Worm (Caenorhabditis elegans) whole organism, L3 larva: Measurements from ENCODE around the gene nhr-27.

Source experiments
- R02D3.7 ChIP-seq: fragments of 150-350 bp; optimal IDR thresholded peaks from 2 replicates; lab custom pipeline; 2014; ENCODE audit warnings: missing biosample characterization, missing genetic modification characterization
- ZK546.5 ChIP-seq: sonication (generic microtip); optimal IDR thresholded peaks from 2 replicates; lab custom pipeline; 2017; ENCODE audit warnings: missing biosample characterization, missing genetic modification characterization
- ama-1 ChIP-seq: fragments of 150-350 bp; optimal IDR thresholded peaks from 2 replicates; lab custom pipeline; 2018
- ceh-16 ChIP-seq: sonication (generic microtip); optimal IDR thresholded peaks from 2 replicates; lab custom pipeline; 2017; ENCODE audit warnings: missing biosample characterization, missing genetic modification characterization
- ceh-28 ChIP-seq: fragments of 150-350 bp; optimal IDR thresholded peaks from 2 replicates; lab custom pipeline; 2014; ENCODE audit warnings: missing biosample characterization, missing genetic modification reagents, missing genetic modification characterization
- ceh-82 ChIP-seq: fragments of 150-350 bp; optimal IDR thresholded peaks from 2 replicates; lab custom pipeline; 2014; ENCODE audit warnings: missing biosample characterization, missing genetic modification characterization
- daf-12 ChIP-seq: fragments of 150-350 bp; optimal IDR thresholded peaks from 2 replicates; lab custom pipeline; 2014; ENCODE audit warnings: missing biosample characterization, missing genetic modification reagents, missing genetic modification characterization
- egl-27 ChIP-seq: sonication (generic microtip); optimal IDR thresholded peaks from 4 replicates; lab custom pipeline; 2017; ENCODE audit warnings: missing biosample characterization, missing genetic modification reagents, missing genetic modification characterization
- egl-5 ChIP-seq: fragments of 150-350 bp; optimal IDR thresholded peaks from 2 replicates; lab custom pipeline; 2017; ENCODE audit warnings: missing biosample characterization, missing genetic modification reagents, missing genetic modification characterization, inconsistent platforms
- elt-1 ChIP-seq: fragments of 150-350 bp; optimal IDR thresholded peaks from 2 replicates; lab custom pipeline; 2014; ENCODE audit warnings: missing biosample characterization, missing genetic modification characterization
- elt-2 ChIP-seq: sonication (generic microtip); optimal IDR thresholded peaks from 2 replicates; lab custom pipeline; 2016; ENCODE audit warnings: missing genetic modification reagents, mild to moderate bottlenecking, missing genetic modification characterization, missing compliant biosample characterization
- elt-3 ChIP-seq, 3 experiments: fragments of 150-350 bp in 1 of 3; sonication (generic microtip) in 2 of 3; optimal IDR thresholded peaks; 2 replicates in 2 of 3; 4 replicates in 1 of 3; lab custom pipeline; 2014 to 2017; ENCODE audit warnings: missing biosample characterization in 3 of 3, missing genetic modification characterization in 3 of 3
- fkh-2 ChIP-seq: fragments of 150-350 bp; optimal IDR thresholded peaks from 2 replicates; lab custom pipeline; 2014; ENCODE audit warnings: missing biosample characterization, missing genetic modification reagents, missing genetic modification characterization
- hmg-11 ChIP-seq: sonication (generic microtip); optimal IDR thresholded peaks from 2 replicates; lab custom pipeline; 2016; ENCODE audit warnings: missing genetic modification characterization, missing compliant biosample characterization
- jun-1 ChIP-seq: fragments of 150-350 bp; optimal IDR thresholded peaks from 2 replicates; lab custom pipeline; 2014; ENCODE audit warnings: missing biosample characterization, missing genetic modification reagents, missing genetic modification characterization
- lin-15B ChIP-seq: fragments of 150-350 bp; optimal IDR thresholded peaks from 2 replicates; lab custom pipeline; 2014; ENCODE audit warnings: missing biosample characterization, missing genetic modification characterization
- mdl-1 ChIP-seq: fragments of 150-350 bp; optimal IDR thresholded peaks from 2 replicates; lab custom pipeline; 2014; ENCODE audit warnings: missing biosample characterization, missing genetic modification characterization
- mml-1 ChIP-seq: fragments of 150-350 bp; sonication (generic microtip); optimal IDR thresholded peaks from 3 replicates; lab custom pipeline; 2014; ENCODE audit warnings: missing biosample characterization, missing genetic modification characterization
- nfya-1 ChIP-seq: sonication (generic microtip); optimal IDR thresholded peaks from 2 replicates; lab custom pipeline; 2017; ENCODE audit warnings: missing genetic modification characterization, mild to moderate bottlenecking, missing compliant biosample characterization, antibody characterized with exemption, moderate library complexity; ENCODE audit not compliant: insufficient read depth
- nhr-12 ChIP-seq: fragments of 150-350 bp; optimal IDR thresholded peaks from 2 replicates; lab custom pipeline; 2014; ENCODE audit warnings: missing biosample characterization, missing genetic modification characterization
- nhr-23 ChIP-seq: fragments of 150-350 bp; optimal IDR thresholded peaks from 2 replicates; lab custom pipeline; 2014; ENCODE audit warnings: missing biosample characterization, missing genetic modification reagents, missing genetic modification characterization
- nhr-237 ChIP-seq: fragments of 150-350 bp; optimal IDR thresholded peaks from 2 replicates; lab custom pipeline; 2014; ENCODE audit warnings: missing biosample characterization, missing genetic modification characterization
- nhr-25 ChIP-seq: sonication (generic microtip); optimal IDR thresholded peaks from 2 replicates; lab custom pipeline; 2017; ENCODE audit warnings: missing biosample characterization, missing genetic modification characterization
- nhr-28 ChIP-seq: fragments of 150-350 bp; optimal IDR thresholded peaks from 2 replicates; lab custom pipeline; 2014; ENCODE audit warnings: missing biosample characterization, missing genetic modification characterization
- nhr-43 ChIP-seq: sonication (generic microtip); optimal IDR thresholded peaks from 2 replicates; lab custom pipeline; 2016; ENCODE audit warnings: mild to moderate bottlenecking, missing genetic modification characterization, missing compliant biosample characterization; ENCODE audit not compliant: poor library complexity, severe bottlenecking
- nhr-67 ChIP-seq: fragments of 150-350 bp; optimal IDR thresholded peaks from 2 replicates; lab custom pipeline; 2014; ENCODE audit warnings: missing biosample characterization, missing genetic modification characterization
- nhr-76 ChIP-seq: fragments of 150-350 bp; sonication (generic microtip); optimal IDR thresholded peaks from 5 replicates; lab custom pipeline; 2014; ENCODE audit warnings: missing biosample characterization, missing genetic modification characterization
- nhr-77 ChIP-seq: fragments of 150-350 bp; optimal IDR thresholded peaks from 2 replicates; lab custom pipeline; 2014; ENCODE audit warnings: missing biosample characterization, missing genetic modification characterization
- pha-4 ChIP-seq: fragments of 150-350 bp; optimal IDR thresholded peaks from 2 replicates; lab custom pipeline; 2014; ENCODE audit warnings: missing biosample characterization, missing genetic modification reagents, missing genetic modification characterization
- pqm-1 ChIP-seq: fragments of 150-350 bp; optimal IDR thresholded peaks from 2 replicates; lab custom pipeline; 2017; ENCODE audit warnings: missing biosample characterization, missing genetic modification characterization, inconsistent platforms
- sea-2 ChIP-seq: fragments of 150-350 bp; sonication (generic microtip); optimal IDR thresholded peaks from 4 replicates; lab custom pipeline; 2014; ENCODE audit warnings: missing biosample characterization, missing genetic modification reagents, missing genetic modification characterization
- skn-1 ChIP-seq: fragments of 150-350 bp; optimal IDR thresholded peaks from 2 replicates; lab custom pipeline; 2014; ENCODE audit warnings: missing biosample characterization, missing genetic modification characterization
- tbx-2 ChIP-seq: sonication (generic microtip); optimal IDR thresholded peaks from 2 replicates; lab custom pipeline; 2016; ENCODE audit warnings: mild to moderate bottlenecking, missing genetic modification characterization, missing compliant biosample characterization
- unc-39 ChIP-seq: sonication (generic microtip); optimal IDR thresholded peaks from 4 replicates; lab custom pipeline; 2017; ENCODE audit warnings: missing biosample characterization, missing genetic modification characterization
- zag-1 ChIP-seq: fragments of 150-350 bp; optimal IDR thresholded peaks from 2 replicates; lab custom pipeline; 2014; ENCODE audit warnings: missing biosample characterization, missing genetic modification characterization
- ztf-11 ChIP-seq: fragments of 150-350 bp; optimal IDR thresholded peaks from 2 replicates; lab custom pipeline; 2014; ENCODE audit warnings: missing biosample characterization, missing genetic modification characterization
- ztf-4 ChIP-seq: fragments of 150-350 bp; optimal IDR thresholded peaks from 2 replicates; lab custom pipeline; 2014; ENCODE audit warnings: missing biosample characterization, missing genetic modification characterization

nhr-27 gene

DNA sequence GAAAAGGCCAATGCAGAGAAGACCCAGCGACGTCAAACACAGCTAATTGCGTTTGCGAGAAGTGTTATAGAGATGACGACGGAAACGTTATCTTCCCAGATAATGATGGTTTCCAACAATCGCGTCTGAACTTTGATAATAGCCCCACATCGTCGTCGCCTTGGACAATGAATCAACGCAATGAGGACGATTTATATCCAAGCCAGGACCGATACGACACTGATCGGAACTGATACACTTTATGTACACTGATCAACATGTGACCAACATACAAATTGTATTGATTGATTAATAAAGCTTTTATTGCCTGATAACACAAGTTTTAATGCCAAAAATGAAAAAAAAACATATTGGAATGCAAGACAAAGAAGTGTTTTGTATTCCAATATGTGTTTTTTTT is 15.0 kb downstream of the nhr-27 start:
- TF ChIP-seq pha-4 (tag; lab: Kevin White, UChicago) (no peak), nhr-43 (tag; lab: Kevin White, UChicago) (peak; percentile 36), nhr-23 (tag; lab: Kevin White, UChicago) (peak; percentile 25), egl-5 (tag; lab: Kevin White, UChicago) (no peak)
- TF ChIP-seq, all 47 proteins: peak for 2

DNA sequence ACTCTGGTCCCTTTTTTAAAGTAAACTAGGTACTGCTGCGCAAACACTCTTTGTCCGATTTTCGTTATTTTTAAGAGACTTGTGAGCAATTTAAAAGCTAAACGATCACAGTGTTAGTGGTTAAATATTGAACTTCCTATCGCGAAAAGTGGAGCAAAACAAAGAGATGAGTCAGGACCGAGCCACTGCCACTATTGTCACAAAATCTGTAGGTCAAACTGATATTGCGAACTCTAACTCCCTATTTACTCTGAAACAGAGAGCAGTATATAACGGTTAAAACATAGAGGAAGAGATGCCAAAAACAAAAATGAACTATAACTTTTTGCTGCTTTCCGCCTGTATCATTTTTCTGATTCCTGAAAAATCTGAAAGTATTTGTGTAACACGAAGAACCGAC is 15.6 kb downstream of the nhr-27 start, which contains the start of gene abf-5:
abf-5 (plus strand) TSS at position 301 of the 400 bp plus-strand sequence.
- TF ChIP-seq ceh-16 (tag; lab: Kevin White, UChicago) = no peak
- TF ChIP-seq elt-2 (tag; lab: Kevin White, UChicago) = no peak
- no peak for TF ChIP-seq zag-1 (tag; lab: Kevin White, UChicago)
- TF ChIP-seq fkh-2 = no peak
- TF ChIP-seq pha-4 (tag; lab: Kevin White, UChicago) = peak; percentile 73
- TF ChIP-seq nhr-67 (tag; lab: Kevin White, UChicago) = no peak
- TF ChIP-seq, all 47 proteins: peak for 1

DNA sequence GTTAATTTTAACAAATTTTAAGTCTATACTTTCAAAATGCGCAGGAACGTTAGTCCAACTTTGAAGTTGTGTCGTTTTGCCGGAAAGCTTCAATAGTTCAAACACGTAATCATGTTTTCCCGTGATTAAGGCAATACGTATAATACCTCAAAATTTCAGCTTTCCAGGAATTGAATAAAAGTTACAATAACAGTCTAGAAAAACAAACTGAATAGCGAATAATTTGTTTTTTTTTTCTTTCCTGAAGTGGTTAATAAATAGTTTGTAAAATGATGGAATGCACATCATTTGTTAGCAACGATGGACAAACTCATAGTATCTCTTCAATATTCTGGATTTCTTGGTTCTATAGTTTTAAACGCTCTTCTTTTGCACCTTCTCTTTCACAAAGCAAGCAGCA is 18.1 kb downstream of the nhr-27 start, which contains the start of gene str-123:
str-123 (plus strand) TSS at position 301 of the 400 bp plus-strand sequence.
- TF ChIP-seq zag-1 (tag; lab: Kevin White, UChicago) = no peak
- TF ChIP-seq pqm-1 = no peak
- no peak for TF ChIP-seq tbx-2 (tag; lab: Kevin White, UChicago)
- TF ChIP-seq egl-27 (tag; lab: Kevin White, UChicago) = no peak
- TF ChIP-seq nhr-67 (tag; lab: Kevin White, UChicago) = no peak
- no peak for TF ChIP-seq ceh-28 (tag; lab: Kevin White, UChicago)
- no peak for TF ChIP-seq egl-5 (tag; lab: Kevin White, UChicago)
- TF ChIP-seq elt-2 (tag; lab: Kevin White, UChicago) = no peak
- TF ChIP-seq fkh-2 = no peak
- no peak for TF ChIP-seq hmg-11 (tag; lab: Kevin White, UChicago)
- no peak for TF ChIP-seq R02D3.7 (tag; lab: Kevin White, UChicago)
- TF ChIP-seq daf-12 (tag; lab: Kevin White, UChicago) = no peak
- TF ChIP-seq nfya-1 (tag; lab: Kevin White, UChicago) = no peak
- no peak for TF ChIP-seq lin-15B

DNA sequence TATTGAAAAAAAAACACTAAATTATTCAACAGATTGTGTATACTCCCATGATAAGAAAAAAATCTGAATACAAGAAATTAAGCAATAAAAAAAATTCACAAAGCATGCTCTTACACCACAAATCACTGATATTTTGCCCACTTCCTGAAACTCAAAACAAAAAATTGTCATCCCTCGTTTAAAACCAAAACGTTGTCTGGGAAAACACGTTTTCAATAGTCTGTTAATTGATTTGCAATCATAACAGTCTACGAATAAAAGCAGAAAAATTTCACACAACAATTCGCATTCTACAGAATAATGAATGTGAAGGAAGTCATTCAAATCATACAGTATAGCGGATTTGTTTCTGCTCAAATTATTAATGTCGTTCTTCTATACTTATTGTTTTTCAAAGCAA is 20.5 kb downstream of the nhr-27 start, which contains the start of gene str-124:
str-124 (plus strand) TSS at position 301 of the 400 bp plus-strand sequence.
- TF ChIP-seq ceh-82 (no peak), sea-2 (no peak), jun-1 (tag; lab: Kevin White, UChicago) (no peak), elt-1 (tag; lab: Kevin White, UChicago) (no peak), elt-3 (tag; optimal IDR thresholded peaks at IDR 0.05; lab: Kevin White, UChicago) (no peak), ceh-16 (tag; lab: Kevin White, UChicago) (no peak), hmg-11 (tag; lab: Kevin White, UChicago) (no peak), lin-15B (no peak), ama-1 (lab: Kevin White, UChicago) (no peak), nhr-28 (no peak), nfya-1 (tag; lab: Kevin White, UChicago) (no peak), nhr-77 (tag; lab: Kevin White, UChicago) (no peak), mml-1 (tag; lab: Kevin White, UChicago) (no peak), pqm-1 (no peak), nhr-25 (tag; lab: Kevin White, UChicago) (no peak), nhr-76 (no peak), mdl-1 (no peak), egl-27 (tag; lab: Kevin White, UChicago) (no peak), ZK546.5 (tag; lab: Kevin White, UChicago) (no peak), nhr-67 (tag; lab: Kevin White, UChicago) (no peak)

DNA sequence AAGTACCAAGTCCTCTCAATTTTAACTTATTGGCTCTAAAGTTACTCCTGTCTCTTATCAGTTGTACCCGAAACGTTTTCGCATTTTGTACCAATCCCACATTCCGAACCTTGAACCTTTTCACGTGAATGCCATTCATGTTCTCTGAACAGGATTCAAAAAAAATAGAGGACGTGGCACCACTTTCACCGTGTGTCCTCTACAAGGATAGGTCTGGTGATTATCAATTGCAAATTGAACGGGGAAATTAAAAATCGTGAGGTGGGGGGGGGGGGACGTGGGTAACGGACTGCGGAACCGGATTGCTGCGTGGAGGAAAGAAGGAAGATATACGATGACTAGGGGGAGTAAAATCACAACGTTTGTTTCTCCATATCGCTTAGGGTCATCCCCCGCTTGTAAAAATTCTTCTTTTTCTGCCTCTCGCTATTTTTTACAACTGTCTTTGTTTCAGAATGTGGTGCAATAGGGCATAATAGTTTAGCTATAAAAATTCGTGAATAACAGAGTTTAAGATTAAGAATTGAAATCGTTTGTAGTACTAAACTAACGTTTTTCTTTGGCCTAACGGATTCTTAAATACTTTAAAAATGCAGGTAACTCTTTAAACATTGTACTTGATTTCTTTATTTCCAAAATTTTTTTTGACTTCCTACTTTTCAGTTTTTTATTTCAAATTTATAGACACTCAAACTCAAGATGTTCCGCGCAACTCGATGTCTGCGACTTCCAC is 26.2 kb downstream of the nhr-27 start, which contains the start of gene alh-13:
alh-13 (plus strand) TSS at position 683 of the 733 bp plus-strand sequence.
- TF ChIP-seq ztf-11 (no peak), ztf-4 (tag; lab: Kevin White, UChicago) (no peak), nhr-43 (tag; lab: Kevin White, UChicago) (peak; percentile 21), lin-15B (no peak), ama-1 (lab: Kevin White, UChicago) (no peak), jun-1 (tag; lab: Kevin White, UChicago) (no peak), tbx-2 (tag; lab: Kevin White, UChicago) (no peak), elt-3 (tag; optimal IDR thresholded peaks at IDR 0.05; lab: Kevin White, UChicago) (peak in 1 of 3 experiments; percentile 71), nhr-237 (tag; lab: Kevin White, UChicago) (no peak), ceh-82 (no peak), nhr-12 (tag; lab: Kevin White, UChicago) (no peak), elt-2 (tag; lab: Kevin White, UChicago) (peak; percentile 4), nfya-1 (tag; lab: Kevin White, UChicago) (no peak), skn-1 (no peak), unc-39 (tag; lab: Kevin White, UChicago) (no peak), daf-12 (tag; lab: Kevin White, UChicago) (no peak), nhr-67 (tag; lab: Kevin White, UChicago) (no peak), elt-1 (tag; lab: Kevin White, UChicago) (no peak)
